Fruit fly (Drosophila melanogaster) whole organism, adult: Measurements from ENCODE around the gene Klp10A.

Source experiments
- CG12768 ChIP-seq: fragments of 200-800 bp; sonication (Bioruptor generic); optimal IDR thresholded peaks from 2 replicates; lab custom pipeline; 2017; ENCODE audit warnings: missing biosample characterization, missing genetic modification characterization, mild to moderate bottlenecking, moderate library complexity, missing genetic modification reagents
- CG7045 ChIP-seq: fragments of 200-800 bp; sonication (Bioruptor generic); optimal IDR thresholded peaks from 2 replicates; lab custom pipeline; 2017; ENCODE audit warnings: missing biosample characterization, mild to moderate bottlenecking, missing genetic modification characterization
- CG7101 ChIP-seq: fragments of 200-800 bp; sonication (Bioruptor generic); optimal IDR thresholded peaks from 2 replicates; lab custom pipeline; 2018; ENCODE audit warnings: missing biosample characterization, mild to moderate bottlenecking, missing genetic modification characterization, moderate library complexity
- Crg-1 ChIP-seq: fragments of 200-800 bp; sonication (Bioruptor generic); optimal IDR thresholded peaks from 2 replicates; lab custom pipeline; 2016; ENCODE audit warnings: missing biosample characterization, missing genetic modification characterization
- Hr96 ChIP-seq: fragments of 200-800 bp; sonication (Bioruptor generic); optimal IDR thresholded peaks from 2 replicates; lab custom pipeline; 2016; ENCODE audit warnings: missing biosample characterization, missing genetic modification characterization
- Mnt ChIP-seq: fragments of 200-800 bp; sonication (Bioruptor generic); optimal IDR thresholded peaks from 2 replicates; lab custom pipeline; 2016; ENCODE audit warnings: missing biosample characterization, mild to moderate bottlenecking, missing genetic modification characterization
- cnc ChIP-seq, 2 experiments: fragments of >200 bp; optimal IDR thresholded peaks; 2 replicates each; lab custom pipeline; 2017
- kay ChIP-seq: fragments of 200-800 bp; sonication (Bioruptor generic); peaks from one replicate; lab custom pipeline; 2016; ENCODE audit warnings: missing biosample characterization, missing genetic modification characterization, borderline replicate concordance
- ovo ChIP-seq: fragments of 200-800 bp; sonication (Bioruptor generic); optimal IDR thresholded peaks from 2 replicates; lab custom pipeline; 2016; ENCODE audit warnings: missing biosample characterization, missing genetic modification characterization
- tj ChIP-seq: fragments of 200-800 bp; sonication (Bioruptor generic); optimal IDR thresholded peaks from 3 replicates; lab custom pipeline; 2017; ENCODE audit warnings: missing biosample characterization, mild to moderate bottlenecking, missing genetic modification characterization, moderate library complexity

DNA sequence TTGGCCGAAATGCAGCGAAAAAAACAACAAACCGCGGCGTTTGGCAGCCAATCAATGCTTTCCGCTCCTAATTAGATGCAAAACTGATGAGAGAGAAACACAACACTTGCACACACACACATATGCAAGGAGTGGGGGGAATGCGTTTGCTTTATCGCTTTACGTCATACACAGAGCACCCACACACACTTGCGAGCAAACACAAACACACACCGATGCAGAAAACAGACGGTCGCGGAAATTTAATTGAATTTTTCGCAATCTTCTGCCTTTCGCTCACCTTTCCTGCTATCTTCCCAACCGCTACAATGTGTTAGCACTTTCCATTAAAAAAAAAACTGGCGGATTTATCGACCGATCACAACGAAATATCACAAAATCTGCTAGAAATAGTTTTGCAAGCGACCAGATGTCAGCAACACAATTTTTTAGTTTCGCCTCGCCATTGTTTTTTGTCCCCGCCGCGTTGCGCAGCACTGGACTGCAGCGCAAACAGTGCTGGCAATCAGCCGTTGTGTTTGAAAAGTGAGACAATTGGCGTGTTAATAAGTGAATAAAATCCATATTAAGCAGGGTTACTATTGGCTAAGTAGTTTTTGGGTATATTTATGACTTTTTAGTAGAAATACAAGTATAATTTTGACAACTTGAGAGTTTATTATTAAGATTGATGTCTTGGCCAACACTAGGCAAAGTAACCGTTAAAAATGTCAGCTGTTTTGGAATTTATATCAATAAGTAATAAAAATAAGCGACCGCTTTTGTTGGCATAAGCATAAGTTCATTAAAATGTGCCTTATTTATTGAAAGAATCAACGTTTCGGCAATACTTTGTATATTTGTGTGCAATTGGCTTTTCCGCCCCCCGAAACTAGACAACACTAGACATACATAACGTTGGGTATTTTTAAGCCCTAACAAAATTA lies at the start of gene Klp10A:
- TF ChIP-seq CG12768 (peak; percentile 35), CG7101 (tag; lab: Kevin White, UChicago) (peak; percentile 72), CG7045 (peak; percentile 20), kay (no peak), Crg-1 (GFP tag; lab: Kevin White, UChicago) (peak; percentile 76), Hr96 (GFP tag; lab: Kevin White, UChicago) (no peak), cnc (optimal IDR thresholded peaks at IDR 0.05; lab: Kevin White, UChicago) (no peak), ovo (GFP tag; lab: Kevin White, UChicago) (peak; percentile 31), Mnt (peak; percentile 50), tj (GFP tag; lab: Kevin White, UChicago) (peak; percentile 39)
